Worm (Caenorhabditis elegans): Measurements from ENCODE around the gene F10D7.4.

Gene F10D7.4

ce11 chrX:17381975-17382374, at the start of gene F10D7.4:
TSS of gene F10D7.4 (minus strand) at chrX:17382075.
- TF ChIP-seq ceh-13 (GFP tag; optimal IDR thresholded peaks at IDR 0.05) (no peak), tra-4 (tag; optimal IDR thresholded peaks at IDR 0.05) (no peak), pes-1 (GFP tag; IDR thresholded peaks at IDR 0.05) (no peak), ets-7 (tag; optimal IDR thresholded peaks at IDR 0.05) (no peak), hmg-4 (GFP tag; optimal IDR thresholded peaks at IDR 0.05) (no peak), sea-1 (GFP tag; conservative IDR thresholded peaks at IDR 0.05) (no peak), ama-1 (optimal IDR thresholded peaks at IDR 0.05) (no peak), B0310.2 (tag; optimal IDR thresholded peaks at IDR 0.05) (no peak)

ce11 chrX:17428803-17429202, 46.9 kb upstream of the F10D7.4 start, which contains the start of gene pbo-6:
TSS of gene pbo-6 (plus strand) at chrX:17429042.
- no peak for TF ChIP-seq hmg-4 (GFP tag; optimal IDR thresholded peaks at IDR 0.05)
- TF ChIP-seq F13C5.2 (tag; optimal IDR thresholded peaks at IDR 0.05) = no peak
- no peak for TF ChIP-seq tbx-11 (GFP tag; IDR thresholded peaks at IDR 0.05)
- TF ChIP-seq ceh-36 (tag; optimal IDR thresholded peaks at IDR 0.05) = no peak
- TF ChIP-seq B0310.2 (tag; optimal IDR thresholded peaks at IDR 0.05) = no peak
- TF ChIP-seq ama-1 (optimal IDR thresholded peaks at IDR 0.05) = no peak
- TF ChIP-seq scrt-1 (GFP tag; IDR thresholded peaks at IDR 0.05) = no peak
- TF ChIP-seq pes-1 (GFP tag; IDR thresholded peaks at IDR 0.05) = no peak
- TF ChIP-seq tra-4 (tag; optimal IDR thresholded peaks at IDR 0.05) = no peak
- no peak for TF ChIP-seq hmbx-1 (tag; optimal IDR thresholded peaks at IDR 0.05)

ce11 chrX:17427778-17428177, 45.9 kb upstream of the F10D7.4 start:
- TF ChIP-seq aly-1 (tag; optimal IDR thresholded peaks at IDR 0.05) (no peak), sea-1 (GFP tag; conservative IDR thresholded peaks at IDR 0.05) (no peak), ets-7 (tag; optimal IDR thresholded peaks at IDR 0.05) (no peak), hmbx-1 (tag; optimal IDR thresholded peaks at IDR 0.05) (no peak), ama-1 (optimal IDR thresholded peaks at IDR 0.05) (no peak), tra-4 (tag; optimal IDR thresholded peaks at IDR 0.05) (no peak), tbx-37 (GFP tag; conservative IDR thresholded peaks at IDR 0.05) (no peak)

ce11 chrX:17426712-17427111, 44.8 kb upstream of the F10D7.4 start:
- TF ChIP-seq ama-1 (optimal IDR thresholded peaks at IDR 0.05) = no peak
- TF ChIP-seq scrt-1 (GFP tag; IDR thresholded peaks at IDR 0.05) = no peak
- TF ChIP-seq pes-1 (GFP tag; IDR thresholded peaks at IDR 0.05) = no peak
- TF ChIP-seq hmg-4 (GFP tag; optimal IDR thresholded peaks at IDR 0.05) = no peak
- TF ChIP-seq aly-1 (tag; optimal IDR thresholded peaks at IDR 0.05) = no peak
- TF ChIP-seq hmbx-1 (tag; optimal IDR thresholded peaks at IDR 0.05) = no peak
- TF ChIP-seq ceh-36 (tag; optimal IDR thresholded peaks at IDR 0.05) = no peak
- no peak for TF ChIP-seq F13C5.2 (tag; optimal IDR thresholded peaks at IDR 0.05)
- no peak for TF ChIP-seq ets-7 (tag; optimal IDR thresholded peaks at IDR 0.05)
- TF ChIP-seq flt-1 (GFP tag; IDR thresholded peaks at IDR 0.05) = no peak
- TF ChIP-seq hnd-1 (tag; optimal IDR thresholded peaks at IDR 0.05) = no peak
- no peak for TF ChIP-seq ceh-13 (GFP tag; optimal IDR thresholded peaks at IDR 0.05)
- no peak for TF ChIP-seq B0310.2 (tag; optimal IDR thresholded peaks at IDR 0.05)
- no peak for TF ChIP-seq sea-1 (GFP tag; conservative IDR thresholded peaks at IDR 0.05)

- TF ChIP-seq ceh-13 (GFP tag; optimal IDR thresholded peaks at IDR 0.05) = no peak
- TF ChIP-seq hnd-1 (tag; optimal IDR thresholded peaks at IDR 0.05) = no peak
- no peak for TF ChIP-seq hmbx-1 (tag; optimal IDR thresholded peaks at IDR 0.05)
- TF ChIP-seq ets-7 (tag; optimal IDR thresholded peaks at IDR 0.05) = no peak
- no peak for TF ChIP-seq ceh-36 (tag; optimal IDR thresholded peaks at IDR 0.05)
- no peak for TF ChIP-seq B0310.2 (tag; optimal IDR thresholded peaks at IDR 0.05)
- TF ChIP-seq ama-1 (optimal IDR thresholded peaks at IDR 0.05) = no peak
- no peak for TF ChIP-seq tbx-37 (GFP tag; conservative IDR thresholded peaks at IDR 0.05)
- TF ChIP-seq tra-4 (tag; optimal IDR thresholded peaks at IDR 0.05) = no peak
- TF ChIP-seq scrt-1 (GFP tag; IDR thresholded peaks at IDR 0.05) = no peak
- TF ChIP-seq aly-1 (tag; optimal IDR thresholded peaks at IDR 0.05) = no peak
- TF ChIP-seq sea-1 (GFP tag; conservative IDR thresholded peaks at IDR 0.05) = no peak
Observed at ce11 chrX:17424595-17424913, 42.7 kb upstream of the F10D7.4 start.

ce11 chrX:17423894-17424594, 42.2 kb upstream of the F10D7.4 start:
- TF ChIP-seq tbx-37 (GFP tag; conservative IDR thresholded peaks at IDR 0.05) (no peak), B0310.2 (tag; optimal IDR thresholded peaks at IDR 0.05) (no peak), scrt-1 (GFP tag; IDR thresholded peaks at IDR 0.05) (no peak), ceh-36 (tag; optimal IDR thresholded peaks at IDR 0.05) (no peak), flt-1 (GFP tag; IDR thresholded peaks at IDR 0.05) (no peak), hnd-1 (tag; optimal IDR thresholded peaks at IDR 0.05) (no peak), tbx-11 (GFP tag; IDR thresholded peaks at IDR 0.05) (no peak), sea-1 (GFP tag; conservative IDR thresholded peaks at IDR 0.05) (no peak)

ce11 chrX:17422593-17422992, 40.7 kb upstream of the F10D7.4 start:
- no peak for TF ChIP-seq ama-1 (optimal IDR thresholded peaks at IDR 0.05)
- no peak for TF ChIP-seq flt-1 (GFP tag; IDR thresholded peaks at IDR 0.05)
- TF ChIP-seq tra-4 (tag; optimal IDR thresholded peaks at IDR 0.05) = no peak
- TF ChIP-seq pes-1 (GFP tag; IDR thresholded peaks at IDR 0.05) = no peak
- no peak for TF ChIP-seq ets-7 (tag; optimal IDR thresholded peaks at IDR 0.05)
- TF ChIP-seq ceh-13 (GFP tag; optimal IDR thresholded peaks at IDR 0.05) = no peak
- no peak for TF ChIP-seq F13C5.2 (tag; optimal IDR thresholded peaks at IDR 0.05)
- no peak for TF ChIP-seq tbx-11 (GFP tag; IDR thresholded peaks at IDR 0.05)
- no peak for TF ChIP-seq hmg-4 (GFP tag; optimal IDR thresholded peaks at IDR 0.05)
- TF ChIP-seq ceh-36 (tag; optimal IDR thresholded peaks at IDR 0.05) = no peak
- TF ChIP-seq sea-1 (GFP tag; conservative IDR thresholded peaks at IDR 0.05) = no peak
- TF ChIP-seq scrt-1 (GFP tag; IDR thresholded peaks at IDR 0.05) = no peak
- TF ChIP-seq B0310.2 (tag; optimal IDR thresholded peaks at IDR 0.05) = no peak
- no peak for TF ChIP-seq tbx-37 (GFP tag; conservative IDR thresholded peaks at IDR 0.05)
- TF ChIP-seq hnd-1 (tag; optimal IDR thresholded peaks at IDR 0.05) = no peak
- TF ChIP-seq aly-1 (tag; optimal IDR thresholded peaks at IDR 0.05) = no peak
- TF ChIP-seq hmbx-1 (tag; optimal IDR thresholded peaks at IDR 0.05) = no peak

All from whole organism, early embryonic.